Fruit fly (Drosophila melanogaster): Measurements from ENCODE around the gene CG13114.
A peak's percentile ranks its signal among the peaks of the same experiment; 100 is the strongest.

The CG13114 gene

dm6 chr2L:9545511-9545910, at the start of gene CG13114:
Gene CG13114 (plus strand): TSS chr2L:9545811.
- TF ChIP-seq noc (tag; optimal IDR thresholded peaks at IDR 0.05), result no peak

dm6 chr2L:9495870-9496269, 49.7 kb upstream of the CG13114 start:
- no peak for TF ChIP-seq noc (tag; optimal IDR thresholded peaks at IDR 0.05)

dm6 chr2L:9496378-9497284, 49.0 kb upstream of the CG13114 start:
- no peak for TF ChIP-seq noc (tag; optimal IDR thresholded peaks at IDR 0.05)

- TF ChIP-seq noc (tag; optimal IDR thresholded peaks at IDR 0.05), result no peak
Observed at dm6 chr2L:9497285-9497660, 48.3 kb upstream of the CG13114 start.

dm6 chr2L:9498185-9498984, 47.2 kb upstream of the CG13114 start:
- peak; percentile 82 for TF ChIP-seq noc (tag; optimal IDR thresholded peaks at IDR 0.05)

dm6 chr2L:9498985-9499249, 46.7 kb upstream of the CG13114 start:
- TF ChIP-seq noc (tag; optimal IDR thresholded peaks at IDR 0.05), result no peak

- no peak for TF ChIP-seq noc (tag; optimal IDR thresholded peaks at IDR 0.05)
Observed at dm6 chr2L:9500454-9500853, 45.2 kb upstream of the CG13114 start.

dm6 chr2L:9502786-9503443, 42.7 kb upstream of the CG13114 start:
- TF ChIP-seq noc (tag; optimal IDR thresholded peaks at IDR 0.05), result peak; percentile 64

- TF ChIP-seq noc (tag; optimal IDR thresholded peaks at IDR 0.05), result no peak
Observed at dm6 chr2L:9505372-9506103, 40.1 kb upstream of the CG13114 start.

- TF ChIP-seq noc (tag; optimal IDR thresholded peaks at IDR 0.05), result no peak
Observed at dm6 chr2L:9506535-9507036, 39.0 kb upstream of the CG13114 start.

dm6 chr2L:9508547-9509197, 36.9 kb upstream of the CG13114 start:
- no peak for TF ChIP-seq noc (tag; optimal IDR thresholded peaks at IDR 0.05)

- TF ChIP-seq noc (tag; optimal IDR thresholded peaks at IDR 0.05), result no peak
Observed at dm6 chr2L:9509653-9510052, 36.0 kb upstream of the CG13114 start.

dm6 chr2L:9510429-9510828, 35.2 kb upstream of the CG13114 start:
- TF ChIP-seq noc (tag; optimal IDR thresholded peaks at IDR 0.05), result no peak

dm6 chr2L:9512401-9513198, 33.0 kb upstream of the CG13114 start:
- TF ChIP-seq noc (tag; optimal IDR thresholded peaks at IDR 0.05), result no peak

All from whole organism, larva.